Worm (Caenorhabditis elegans): ENCODE results near the gene srsx-29.

- no peak for TF ChIP-seq snpc-4 (tag; optimal IDR thresholded peaks at IDR 0.05)
- TF ChIP-seq ham-2 (GFP tag; optimal IDR thresholded peaks at IDR 0.05): no peak
- no peak for TF ChIP-seq ztf-11 (tag; optimal IDR thresholded peaks at IDR 0.05)
- no peak for TF ChIP-seq lin-32 (GFP tag; optimal IDR thresholded peaks at IDR 0.05)
- no peak for TF ChIP-seq elt-3 (tag; optimal IDR thresholded peaks at IDR 0.05)
- TF ChIP-seq elt-1 (tag; optimal IDR thresholded peaks at IDR 0.05; ENCODE audit: borderline replicate concordance, insufficient read depth): no peak
- TF ChIP-seq pha-4 (tag; optimal IDR thresholded peaks at IDR 0.05): no peak
- no peak for TF ChIP-seq nhr-76 (tag; optimal IDR thresholded peaks at IDR 0.05)
- no peak for TF ChIP-seq blmp-1 (tag; optimal IDR thresholded peaks at IDR 0.05)
Observed at ce11 chrV:10191242-10191641, 36.4 kb downstream of the srsx-29 start.
